Worm (Caenorhabditis elegans): Measurements from ENCODE around the gene pmp-1.
A peak's percentile ranks its signal among the peaks of the same experiment; 100 is the strongest.
"Not testable (repeated sequence)": the region's sequence is repeated elsewhere in the genome, so short reads cannot be mapped to it uniquely, and the experiment has no call there.

Gene pmp-1

ce11 chrII:6908689-6909088 lies 25.1 kb upstream of the pmp-1 start:
- no peak for TF ChIP-seq him-1 (tag; optimal IDR thresholded peaks at IDR 0.05)
- TF ChIP-seq dao-5 (tag; optimal IDR thresholded peaks at IDR 0.05) = no peak
- TF ChIP-seq W03F9.2 (tag; optimal IDR thresholded peaks at IDR 0.05) = no peak

ce11 chrII:6907657-6908056 lies 24.1 kb upstream of the pmp-1 start, which contains the start of gene B0252.3:
Gene B0252.3, minus strand, starts transcription at chrII:6907757.
- not testable (repeated sequence) for TF ChIP-seq W03F9.2, dao-5, him-1 (tag; optimal IDR thresholded peaks at IDR 0.05)

- no peak for TF ChIP-seq him-1 (tag; optimal IDR thresholded peaks at IDR 0.05)
- no peak for TF ChIP-seq dao-5 (tag; optimal IDR thresholded peaks at IDR 0.05)
- TF ChIP-seq W03F9.2 (tag; optimal IDR thresholded peaks at IDR 0.05) = no peak
Measured at ce11 chrII:6901795-6902194, 18.2 kb upstream of the pmp-1 start, which contains the start of gene psmd-9. Gene psmd-9, plus strand, starts transcription at chrII:6902095.

- TF ChIP-seq him-1 (tag; optimal IDR thresholded peaks at IDR 0.05) (no peak), dao-5 (tag; optimal IDR thresholded peaks at IDR 0.05) (no peak), W03F9.2 (tag; optimal IDR thresholded peaks at IDR 0.05) (no peak)
Measured at ce11 chrII:6900708-6901107, 17.2 kb upstream of the pmp-1 start.

ce11 chrII:6898017-6898779 lies 14.6 kb upstream of the pmp-1 start, which contains the start of gene hrpl-1:
Gene hrpl-1, plus strand, starts transcription at chrII:6898729.
- no peak for TF ChIP-seq W03F9.2 (tag; optimal IDR thresholded peaks at IDR 0.05)
- no peak for TF ChIP-seq him-1 (tag; optimal IDR thresholded peaks at IDR 0.05)
- no peak for TF ChIP-seq dao-5 (tag; optimal IDR thresholded peaks at IDR 0.05)

- TF ChIP-seq W03F9.2 (tag; optimal IDR thresholded peaks at IDR 0.05) (no peak), dao-5 (tag; optimal IDR thresholded peaks at IDR 0.05) (no peak), him-1 (tag; optimal IDR thresholded peaks at IDR 0.05) (no peak)
Measured at ce11 chrII:6897507-6897906, 14.0 kb upstream of the pmp-1 start, which contains the start of gene C44B7.11. Gene C44B7.11, minus strand, starts transcription at chrII:6897540.

ce11 chrII:6893589-6894245 lies 10.2 kb upstream of the pmp-1 start, which contains the start of gene adal-1:
Gene adal-1, minus strand, starts transcription at chrII:6893639.
- TF ChIP-seq W03F9.2 (tag; optimal IDR thresholded peaks at IDR 0.05) (no peak), him-1 (tag; optimal IDR thresholded peaks at IDR 0.05) (no peak), dao-5 (tag; optimal IDR thresholded peaks at IDR 0.05) (no peak)

ce11 chrII:6891838-6892237 lies 8.3 kb upstream of the pmp-1 start:
- no peak for TF ChIP-seq dao-5 (tag; optimal IDR thresholded peaks at IDR 0.05)
- no peak for TF ChIP-seq him-1 (tag; optimal IDR thresholded peaks at IDR 0.05)
- TF ChIP-seq W03F9.2 (tag; optimal IDR thresholded peaks at IDR 0.05) = no peak

- TF ChIP-seq dao-5 (tag; optimal IDR thresholded peaks at IDR 0.05) = no peak
- TF ChIP-seq him-1 (tag; optimal IDR thresholded peaks at IDR 0.05) = no peak
- no peak for TF ChIP-seq W03F9.2 (tag; optimal IDR thresholded peaks at IDR 0.05)
Measured at ce11 chrII:6891176-6891575, 7.6 kb upstream of the pmp-1 start.

ce11 chrII:6890095-6890494 lies 6.5 kb upstream of the pmp-1 start, which contains the start of gene acer-1:
Gene acer-1, minus strand, starts transcription at chrII:6890400.
- TF ChIP-seq W03F9.2 (tag; optimal IDR thresholded peaks at IDR 0.05) (no peak), him-1 (tag; optimal IDR thresholded peaks at IDR 0.05) (no peak), dao-5 (tag; optimal IDR thresholded peaks at IDR 0.05) (no peak)

- TF ChIP-seq him-1 (tag; optimal IDR thresholded peaks at IDR 0.05) = no peak
- no peak for TF ChIP-seq dao-5 (tag; optimal IDR thresholded peaks at IDR 0.05)
- no peak for TF ChIP-seq W03F9.2 (tag; optimal IDR thresholded peaks at IDR 0.05)
Measured at ce11 chrII:6889580-6889922, 6.0 kb upstream of the pmp-1 start.

- no peak for TF ChIP-seq him-1 (tag; optimal IDR thresholded peaks at IDR 0.05)
- TF ChIP-seq dao-5 (tag; optimal IDR thresholded peaks at IDR 0.05) = no peak
- TF ChIP-seq W03F9.2 (tag; optimal IDR thresholded peaks at IDR 0.05) = no peak
Measured at ce11 chrII:6888661-6889579, 5.4 kb upstream of the pmp-1 start.

- TF ChIP-seq him-1 (tag; optimal IDR thresholded peaks at IDR 0.05) (peak; percentile 11), dao-5 (tag; optimal IDR thresholded peaks at IDR 0.05) (no peak), W03F9.2 (tag; optimal IDR thresholded peaks at IDR 0.05) (peak; percentile 37)
Measured at ce11 chrII:6888211-6888610, 4.7 kb upstream of the pmp-1 start.
